Worm (Caenorhabditis elegans): ENCODE measurements around the gene mlc-7.
A peak's percentile ranks its signal among the peaks of the same experiment; 100 is the strongest.

mlc-7 gene

DNA sequence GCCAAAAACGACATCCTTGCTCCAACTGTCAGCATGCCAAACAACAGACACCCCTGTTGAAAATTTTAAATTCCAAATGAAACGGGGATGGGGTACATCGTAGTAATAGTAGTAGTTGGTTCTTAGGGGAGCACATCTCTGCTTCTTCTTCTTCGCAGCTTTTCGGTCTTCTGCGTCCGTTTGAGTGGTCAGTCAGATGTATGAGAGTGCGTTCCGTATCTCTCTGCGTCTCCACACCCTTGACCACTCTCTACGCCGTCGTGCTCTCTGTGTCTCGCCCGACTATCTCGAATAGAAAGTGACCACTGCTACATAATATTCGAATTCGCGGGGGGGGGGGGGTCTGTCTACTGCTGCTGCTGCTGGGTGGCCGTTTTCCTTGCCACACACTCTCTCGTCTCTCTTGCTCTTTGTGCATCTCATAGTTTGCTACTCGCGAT is 38.4 kb upstream of the mlc-7 start:
- TF ChIP-seq egrh-3 (GFP tag; IDR thresholded peaks at IDR 0.05) (0 out of 2 replicates have a peak, but pooled peaks have one; percentile 19), zfh-2 (GFP tag; conservative IDR thresholded peaks at IDR 0.05) (peak; percentile 91), nhr-80 (tag; optimal IDR thresholded peaks at IDR 0.05) (peak; percentile 20), pbrm-1 (GFP tag; IDR thresholded peaks at IDR 0.05) (0 out of 2 replicates have a peak, but pooled peaks have one; percentile 28), hmg-1.2 (GFP tag; IDR thresholded peaks at IDR 0.05) (peak; percentile 84), K12H6.12 (tag; optimal IDR thresholded peaks at IDR 0.05) (no peak), dox-1 (GFP tag; IDR thresholded peaks at IDR 0.05) (0 out of 2 replicates have a peak, but pooled peaks have one; percentile 39), ztf-22 (GFP tag; optimal IDR thresholded peaks at IDR 0.05) (no peak)

DNA sequence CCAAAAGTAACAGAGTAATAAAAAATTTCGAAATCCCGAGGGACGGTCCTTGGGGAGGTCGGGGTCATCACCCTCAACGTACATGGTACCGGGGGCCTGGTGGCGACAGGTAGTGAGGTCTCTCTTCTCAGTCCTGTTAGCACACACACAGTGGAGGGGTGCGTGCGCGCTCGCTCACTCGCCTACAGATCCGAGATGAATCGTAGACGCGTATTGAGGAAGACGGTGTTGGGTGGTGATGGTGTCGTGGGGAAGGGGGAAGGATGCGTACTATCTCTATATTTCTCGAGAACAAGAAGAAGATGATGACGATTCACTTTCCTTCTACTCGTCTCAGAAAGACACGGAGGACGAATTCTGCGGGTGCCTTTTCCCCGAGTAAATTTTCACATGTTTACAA is 37.4 kb upstream of the mlc-7 start:
- no peak for TF ChIP-seq T26A5.8 (tag; optimal IDR thresholded peaks at IDR 0.05)
- peak; percentile 65 for TF ChIP-seq zfh-2 (GFP tag; conservative IDR thresholded peaks at IDR 0.05)
- TF ChIP-seq lir-1 (GFP tag; conservative IDR thresholded peaks at IDR 0.05), result no peak

DNA sequence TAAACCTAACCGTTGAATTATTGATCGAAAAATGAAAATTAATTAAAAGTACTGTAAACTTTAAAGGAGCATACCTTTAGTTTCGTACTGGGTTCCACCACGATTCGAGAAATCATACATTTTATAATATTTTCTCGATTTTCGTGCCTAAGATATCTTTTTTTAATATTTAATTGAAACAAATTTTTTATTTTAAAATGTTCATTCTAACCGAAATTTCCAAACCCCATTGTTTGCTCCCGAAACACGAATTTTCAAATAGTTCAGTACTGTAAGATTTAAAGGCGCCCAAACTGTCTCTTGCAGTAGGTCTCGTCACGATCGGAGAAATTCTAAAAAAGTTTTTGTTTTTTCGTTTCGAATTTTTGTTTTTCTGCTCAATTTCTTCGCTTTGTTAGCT is 36.3 kb upstream of the mlc-7 start:
- peak; percentile 38; the same call in 1 of the 2 replicates for TF ChIP-seq ceh-91 (GFP tag; IDR thresholded peaks at IDR 0.05)
- TF ChIP-seq ztf-28 (GFP tag; IDR thresholded peaks at IDR 0.05), result no peak
- TF ChIP-seq Y53F4B.3 (GFP tag; IDR thresholded peaks at IDR 0.05), result no peak
- TF ChIP-seq xnd-1 (tag; optimal IDR thresholded peaks at IDR 0.05), result peak; percentile 53
- no peak for TF ChIP-seq pbrm-1 (GFP tag; IDR thresholded peaks at IDR 0.05)
- TF ChIP-seq dox-1 (GFP tag; IDR thresholded peaks at IDR 0.05), result peak; percentile 21; the same call in 1 of the 2 replicates
- TF ChIP-seq madf-8 (GFP tag; conservative IDR thresholded peaks at IDR 0.05), result peak; percentile 52
- TF ChIP-seq ztf-6 (GFP tag; IDR thresholded peaks at IDR 0.05), result no peak
- TF ChIP-seq F33H1.4 (GFP tag; IDR thresholded peaks at IDR 0.05), result peak; percentile 86
- TF ChIP-seq lsl-1 (GFP tag; optimal IDR thresholded peaks at IDR 0.05), result peak; percentile 95
- no peak for TF ChIP-seq ZK185.1 (tag; optimal IDR thresholded peaks at IDR 0.05; ENCODE audit: poor library complexity, severe bottlenecking)
- no peak for TF ChIP-seq lag-1 (GFP tag; IDR thresholded peaks at IDR 0.05)
- no peak for TF ChIP-seq ccch-3 (GFP tag; optimal IDR thresholded peaks at IDR 0.05)
- TF ChIP-seq lin-54 (GFP tag; optimal IDR thresholded peaks at IDR 0.05), result peak; percentile 22
- peak; percentile 73 for TF ChIP-seq D2030.7 (GFP tag; IDR thresholded peaks at IDR 0.05)
- TF ChIP-seq madf-6 (GFP tag; IDR thresholded peaks at IDR 0.05), result peak; percentile 64

DNA sequence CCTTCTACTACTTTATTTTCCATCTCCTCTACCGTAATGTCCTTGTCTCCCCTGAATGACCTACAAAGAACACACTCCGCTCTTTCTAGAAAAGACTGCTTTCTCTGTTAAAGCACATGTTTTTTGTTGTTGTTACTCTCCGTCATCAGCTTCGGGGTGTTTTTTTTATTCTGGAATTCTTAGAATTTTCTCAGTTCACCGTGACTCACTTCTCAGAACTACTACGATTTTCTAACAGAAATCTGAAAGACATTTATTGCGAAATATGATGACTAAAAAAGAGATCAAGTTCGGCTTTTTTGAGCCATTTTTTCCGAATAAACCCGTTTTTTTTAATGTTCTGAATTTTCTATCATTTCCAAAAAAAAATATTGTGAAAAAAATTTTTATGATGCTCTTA is 35.0 kb upstream of the mlc-7 start:
- TF ChIP-seq cebp-1 (GFP tag; IDR thresholded peaks at IDR 0.05) (no peak), cebp-1 (tag; optimal IDR thresholded peaks at IDR 0.05) (peak; percentile 85), K12H6.12 (tag; optimal IDR thresholded peaks at IDR 0.05) (peak; percentile 39), ztf-25 (GFP tag; IDR thresholded peaks at IDR 0.05) (no peak)

DNA sequence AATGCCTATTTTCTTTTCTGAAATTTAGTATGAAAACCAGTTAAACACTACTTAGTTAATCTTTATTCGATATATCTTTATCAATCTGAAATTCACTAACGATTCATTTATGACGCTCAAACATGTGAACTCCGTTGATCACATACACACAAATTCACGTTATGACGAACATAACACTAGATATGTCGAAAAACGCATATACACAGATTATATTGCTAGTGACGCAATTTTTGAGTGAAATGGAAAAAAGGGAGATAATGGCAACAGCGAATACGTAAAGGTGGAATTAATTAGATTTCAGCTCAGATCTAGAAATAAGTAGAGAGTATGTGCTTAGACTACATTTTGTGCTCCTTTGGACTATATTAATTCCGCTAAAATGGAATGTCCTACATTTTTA is 34.4 kb upstream of the mlc-7 start:
- no peak for TF ChIP-seq pha-4 (tag; optimal IDR thresholded peaks at IDR 0.05)
- TF ChIP-seq hmg-1.2 (GFP tag; IDR thresholded peaks at IDR 0.05), result no peak
- no peak for TF ChIP-seq Y56A3A.18 (GFP tag; IDR thresholded peaks at IDR 0.05)
- TF ChIP-seq bed-2 (GFP tag; IDR thresholded peaks at IDR 0.05), result no peak
- no peak for TF ChIP-seq F23B12.7 (tag; optimal IDR thresholded peaks at IDR 0.05; ENCODE audit: insufficient read depth)
- no peak for TF ChIP-seq madf-8 (GFP tag; conservative IDR thresholded peaks at IDR 0.05)
- TF ChIP-seq nhr-179 (tag; optimal IDR thresholded peaks at IDR 0.05), result no peak
- TF ChIP-seq zim-3 (tag; optimal IDR thresholded peaks at IDR 0.05), result no peak
- no peak for TF ChIP-seq mes-4 (tag; optimal IDR thresholded peaks at IDR 0.05)
- TF ChIP-seq ets-4 (GFP tag; optimal IDR thresholded peaks at IDR 0.05), result no peak
